Fruit fly (Drosophila melanogaster): Measurements from ENCODE around the gene CG43094.

dm6 chr3R:22770887-22771286 is at the start of gene CG43094:
- TF ChIP-seq CTCF (optimal IDR thresholded peaks at IDR 0.05): no peak
- no peak for TF ChIP-seq CG8478 (optimal IDR thresholded peaks at IDR 0.05)
